Fruit fly (Drosophila melanogaster): Measurements from ENCODE around the gene Srlp.

Srlp gene

dm6 chr3R:12413274-12413958, 20.5 kb upstream of the Srlp start, which contains the start of the genes Dip-C and pps (continued):
- TF ChIP-seq sc (optimal IDR thresholded peaks at IDR 0.05) (no peak), sc (GFP tag; optimal IDR thresholded peaks at IDR 0.05) (no peak), CG34376 (GFP tag; optimal IDR thresholded peaks at IDR 0.05) (peak; percentile 44), Scr (GFP tag; IDR thresholded peaks at IDR 0.05; ENCODE audit: partially characterized antibody) (peak; percentile 76), CG1603 (tag; optimal IDR thresholded peaks at IDR 0.05) (no peak), cas (GFP tag; IDR thresholded peaks at IDR 0.05) (no peak), trem (tag; optimal IDR thresholded peaks at IDR 0.05) (peak; percentile 57), CG2120 (GFP tag; optimal IDR thresholded peaks at IDR 0.05) (no peak), pum (GFP tag; optimal IDR thresholded peaks at IDR 0.05) (no peak), CG32772 (GFP tag; IDR thresholded peaks at IDR 0.05) (no peak), Med (GFP tag) (peak; percentile 44), pan (optimal IDR thresholded peaks at IDR 0.05) (no peak), pan (GFP tag; optimal IDR thresholded peaks at IDR 0.05 in 1 of 2, IDR thresholded peaks at IDR 0.05 in 1 of 2) (peak in 1 of 2 experiments; percentile 9), CG3065 (GFP tag; optimal IDR thresholded peaks at IDR 0.05) (no peak), Lpt (GFP tag; optimal IDR thresholded peaks at IDR 0.05) (no peak), Xbp1 (GFP tag; optimal IDR thresholded peaks at IDR 0.05) (peak; percentile 3), CG4820 (GFP tag; optimal IDR thresholded peaks at IDR 0.05) (no peak), CG9797 (GFP tag; optimal IDR thresholded peaks at IDR 0.05) (peak; percentile 70), CG31441 (GFP tag; IDR thresholded peaks at IDR 0.05) (no peak), sisA (GFP tag; IDR thresholded peaks at IDR 0.05) (no peak)

dm6 chr3R:12422379-12422975, 11.4 kb upstream of the Srlp start, which contains the start of the genes Scgbeta and CG17202:
Scgbeta (minus strand) TSS chr3R:12422429.
CG17202 (plus strand) TSS chr3R:12422768.
- TF ChIP-seq lbe (GFP tag; optimal IDR thresholded peaks at IDR 0.05) (no peak), emc (GFP tag; optimal IDR thresholded peaks at IDR 0.05) (no peak), CG10274 (GFP tag; optimal IDR thresholded peaks at IDR 0.05) (no peak), dpn (GFP tag; optimal IDR thresholded peaks at IDR 0.05) (peak in 1 of 2 experiments; percentile 17), Myb (GFP tag; optimal IDR thresholded peaks at IDR 0.05) (peak; percentile 85), CG3726 (GFP tag; IDR thresholded peaks at IDR 0.05) (no peak), Hey (tag; optimal IDR thresholded peaks at IDR 0.05) (no peak), zf30C (GFP tag; optimal IDR thresholded peaks at IDR 0.05) (no peak), MBD-R2 (GFP tag; IDR thresholded peaks at IDR 0.05) (peak; percentile 95), dysf (GFP tag; IDR thresholded peaks at IDR 0.05) (no peak), CG18011 (GFP tag; optimal IDR thresholded peaks at IDR 0.05) (no peak), CG16813 (GFP tag; IDR thresholded peaks at IDR 0.05; ENCODE audit: partially characterized antibody) (no peak), ase (GFP tag; IDR thresholded peaks at IDR 0.05) (0 out of 3 replicates have a peak, but pooled peaks have one; percentile 5), CG11504 (tag; optimal IDR thresholded peaks at IDR 0.05) (no peak), CG15514 (GFP tag; optimal IDR thresholded peaks at IDR 0.05) (peak; percentile 100), mld (GFP tag; IDR thresholded peaks at IDR 0.05; ENCODE audit: partially characterized antibody) (no peak), Bteb2 (GFP tag; optimal IDR thresholded peaks at IDR 0.05) (peak; percentile 7), Dfd (GFP tag; optimal IDR thresholded peaks at IDR 0.05) (no peak), CG14441 (GFP tag; IDR thresholded peaks at IDR 0.05) (no peak), Dip3 (GFP tag; optimal IDR thresholded peaks at IDR 0.05) (no peak), CG12744 (GFP tag; optimal IDR thresholded peaks at IDR 0.05) (peak; percentile 32), gfzf (GFP tag; optimal IDR thresholded peaks at IDR 0.05) (peak; percentile 92), CG11560 (tag; IDR thresholded peaks at IDR 0.05) (no peak), CG17359 (tag; optimal IDR thresholded peaks at IDR 0.05) (no peak), sr (GFP tag; IDR thresholded peaks at IDR 0.05) (no peak), HmgZ (tag; optimal IDR thresholded peaks at IDR 0.05) (peak; percentile 62), CG8944 (GFP tag; optimal IDR thresholded peaks at IDR 0.05) (peak; percentile 25), CoRest (tag; optimal IDR thresholded peaks at IDR 0.05) (peak; percentile 54), CG4617 (GFP tag; optimal IDR thresholded peaks at IDR 0.05; ENCODE audit: borderline replicate concordance) (peak; percentile 84), Dp (GFP tag; optimal IDR thresholded peaks at IDR 0.05) (peak; percentile 66)
